Worm (Caenorhabditis elegans) whole organism, L2 larva: ENCODE data around the gene zyg-1.

ENCODE experiments used
- F13H6.1 ChIP-seq: sonication (generic microtip); optimal IDR thresholded peaks from 2 replicates; lab custom pipeline; 2016; ENCODE audit warnings: missing genetic modification characterization, missing compliant biosample characterization
- alr-1 ChIP-seq: fragments of 150-350 bp; optimal IDR thresholded peaks from 2 replicates; lab custom pipeline; 2014; ENCODE audit warnings: missing biosample characterization, missing genetic modification characterization
- ama-1 ChIP-seq: fragments of 150-350 bp; optimal IDR thresholded peaks from 2 replicates; lab custom pipeline; 2018; ENCODE audit warnings: inconsistent platforms
- blmp-1 ChIP-seq: sonication (generic microtip); optimal IDR thresholded peaks from 2 replicates; lab custom pipeline; 2017; ENCODE audit warnings: missing genetic modification characterization, mild to moderate bottlenecking, missing compliant biosample characterization, antibody characterized with exemption, moderate library complexity; ENCODE audit not compliant: insufficient read depth
- ceh-16 ChIP-seq: fragments of 150-350 bp; optimal IDR thresholded peaks from 2 replicates; lab custom pipeline; 2014; ENCODE audit warnings: missing biosample characterization, missing genetic modification characterization
- egl-27 ChIP-seq: sonication (generic microtip); optimal IDR thresholded peaks from 3 replicates; lab custom pipeline; 2017; ENCODE audit warnings: missing biosample characterization, missing genetic modification reagents, missing genetic modification characterization
- lsy-2 ChIP-seq, 2 experiments: fragments of 150-350 bp in 1 of 2; sonication (generic microtip) in 1 of 2; optimal IDR thresholded peaks; 2 replicates each; lab custom pipeline; 2014 to 2017; ENCODE audit warnings: missing biosample characterization in 2 of 2, missing genetic modification characterization in 2 of 2
- mdl-1 ChIP-seq, 2 experiments: fragments of 150-350 bp in 1 of 2; sonication (generic microtip) in 1 of 2; optimal IDR thresholded peaks; 2 replicates each; lab custom pipeline; 2017; ENCODE audit warnings: missing biosample characterization in 2 of 2, missing genetic modification characterization in 2 of 2
- nhr-12 ChIP-seq: fragments of 150-350 bp; optimal IDR thresholded peaks from 2 replicates; lab custom pipeline; 2014; ENCODE audit warnings: missing biosample characterization, missing genetic modification characterization
- nhr-25 ChIP-seq: fragments of 150-350 bp; sonication (generic microtip); optimal IDR thresholded peaks from 3 replicates; lab custom pipeline; 2014; ENCODE audit warnings: missing biosample characterization, missing genetic modification characterization
- snpc-4 ChIP-seq: fragments of 150-350 bp; optimal IDR thresholded peaks from 2 replicates; lab custom pipeline; 2014; ENCODE audit warnings: missing biosample characterization, missing genetic modification characterization
- unc-62 ChIP-seq: fragments of 150-350 bp; optimal IDR thresholded peaks from 2 replicates; lab custom pipeline; 2014; ENCODE audit warnings: missing biosample characterization, missing genetic modification reagents, missing genetic modification characterization
- zag-1 ChIP-seq: fragments of 150-350 bp; optimal IDR thresholded peaks from 2 replicates; lab custom pipeline; 2014; ENCODE audit warnings: missing biosample characterization, missing genetic modification characterization
- ztf-11 ChIP-seq: sonication (generic microtip); optimal IDR thresholded peaks from 2 replicates; lab custom pipeline; 2017; ENCODE audit warnings: missing biosample characterization, missing genetic modification characterization

- TF ChIP-seq zag-1 (no peak), unc-62 (GFP tag; lab: Kevin White, UChicago) (no peak), blmp-1 (tag; lab: Kevin White, UChicago) (no peak), egl-27 (tag; lab: Kevin White, UChicago) (no peak), ztf-11 (tag; lab: Kevin White, UChicago) (no peak), ama-1 (lab: Kevin White, UChicago) (no peak), nhr-25 (tag; lab: Kevin White, UChicago) (no peak), nhr-12 (no peak), F13H6.1 (tag; lab: Kevin White, UChicago) (no peak), alr-1 (tag; lab: Kevin White, UChicago) (no peak), mdl-1 (tag; optimal IDR thresholded peaks at IDR 0.05; lab: Kevin White, UChicago) (no peak), snpc-4 (tag; lab: Kevin White, UChicago) (no peak), ceh-16 (tag; lab: Kevin White, UChicago) (no peak), lsy-2 (tag; optimal IDR thresholded peaks at IDR 0.05; lab: Kevin White, UChicago) (peak in 1 of 2 experiments; percentile 49)
Measured at ce11 chrII:5663180-5663791, 13.7 kb downstream of the zyg-1 start.
